Fruit fly (Drosophila melanogaster) whole organism, embryonic: ENCODE measurements around the gene CG32188.

Experiments used
- CG10366 ChIP-seq: fragments of 200-800 bp; sonication (Bioruptor generic); IDR thresholded peaks from 2 replicates; pipeline ENCODE4 v1.3.6; 2022; ENCODE audit warnings: missing biosample characterization, missing genetic modification characterization
- CG11085 ChIP-seq: fragments of 200-800 bp; sonication (Bioruptor generic); IDR thresholded peaks from 2 replicates; pipeline ENCODE4 v1.3.6; 2022; ENCODE audit warnings: missing biosample characterization, missing genetic modification characterization
- CG12155 ChIP-seq: fragments of 200-800 bp; sonication (Bioruptor generic); optimal IDR thresholded peaks from 3 replicates; lab custom pipeline; 2016; ENCODE audit warnings: missing biosample characterization, missing genetic modification characterization
- CG12659 ChIP-seq: fragments of 200-800 bp; sonication (Bioruptor generic); optimal IDR thresholded peaks from 3 replicates; lab custom pipeline; 2017; ENCODE audit warnings: mild to moderate bottlenecking, missing biosample characterization, missing genetic modification reagents, missing genetic modification characterization
- CG13287 ChIP-seq: fragments of 200-800 bp; sonication (Bioruptor generic); IDR thresholded peaks from 2 replicates; pipeline ENCODE4 v1.3.6; 2022; ENCODE audit warnings: missing biosample characterization, missing genetic modification characterization; ENCODE audit not compliant: partially characterized antibody
- CG14050 ChIP-seq: fragments of 200-800 bp; sonication (Bioruptor generic); IDR thresholded peaks from 3 replicates; pipeline ENCODE4 v1.3.6; 2022; ENCODE audit warnings: missing biosample characterization, missing genetic modification characterization
- CG1602 ChIP-seq: fragments of 200-800 bp; sonication (Bioruptor generic); optimal IDR thresholded peaks from 3 replicates; lab custom pipeline; 2016; ENCODE audit warnings: missing biosample characterization, missing genetic modification characterization
- CG1647 ChIP-seq: fragments of 200-800 bp; sonication (Bioruptor generic); optimal IDR thresholded peaks from 3 replicates; lab custom pipeline; 2016; ENCODE audit warnings: missing biosample characterization, missing genetic modification characterization
- CG18764 ChIP-seq: fragments of 200-800 bp; sonication (Bioruptor generic); optimal IDR thresholded peaks from 3 replicates; lab custom pipeline; 2016; ENCODE audit warnings: missing biosample characterization, missing genetic modification characterization
- CG2129 ChIP-seq: fragments of 200-800 bp; sonication (Bioruptor generic); IDR thresholded peaks from 2 replicates; pipeline ENCODE4 v1.3.6; 2022; ENCODE audit warnings: missing biosample characterization, missing genetic modification characterization; ENCODE audit not compliant: partially characterized antibody
- CG2889 ChIP-seq: fragments of 200-800 bp; sonication (Bioruptor generic); IDR thresholded peaks from 3 replicates; pipeline ENCODE4 v1.3.6; 2022; ENCODE audit warnings: missing biosample characterization, missing genetic modification characterization
- CG33557 ChIP-seq: fragments of 200-800 bp; sonication (Bioruptor generic); optimal IDR thresholded peaks from 2 replicates; lab custom pipeline; 2019; ENCODE audit warnings: missing biosample characterization, mild to moderate bottlenecking, missing genetic modification characterization, moderate library complexity
- CG34224 ChIP-seq: fragments of 200-800 bp; sonication (Bioruptor generic); IDR thresholded peaks from 3 replicates; pipeline ENCODE4 v1.3.6; 2022; ENCODE audit warnings: missing biosample characterization, missing genetic modification characterization; ENCODE audit not compliant: partially characterized antibody
- CG4820 ChIP-seq: fragments of 200-800 bp; sonication (Bioruptor generic); optimal IDR thresholded peaks from 3 replicates; lab custom pipeline; 2016; ENCODE audit warnings: missing biosample characterization, missing genetic modification characterization
- CG7987 ChIP-seq: fragments of 200-800 bp; sonication (Bioruptor generic); optimal IDR thresholded peaks from 2 replicates; lab custom pipeline; 2018; ENCODE audit warnings: missing biosample characterization, mild to moderate bottlenecking, missing genetic modification characterization, moderate library complexity
- CG8924 ChIP-seq: fragments of 200-800 bp; optimal IDR thresholded peaks from 3 replicates; lab custom pipeline; 2019; ENCODE audit warnings: missing biosample characterization, mild to moderate bottlenecking, missing genetic modification characterization, moderate library complexity
- Camta ChIP-seq: fragments of 200-800 bp; sonication (Bioruptor generic); optimal IDR thresholded peaks from 2 replicates; lab custom pipeline; 2016; ENCODE audit warnings: missing biosample characterization, missing genetic modification characterization
- CrebB ChIP-seq: fragments of 200-800 bp; sonication (Bioruptor generic); optimal IDR thresholded peaks from 3 replicates; lab custom pipeline; 2018; ENCODE audit warnings: missing biosample characterization, mild to moderate bottlenecking, missing genetic modification characterization
- GATAe ChIP-seq: fragments of 200-800 bp; sonication (Bioruptor generic); conservative IDR thresholded peaks from 2 replicates; pipeline ENCODE4 v1.3.6; 2022; ENCODE audit warnings: missing biosample characterization, missing genetic modification characterization
- Hsf ChIP-seq: fragments of 200-800 bp; sonication (Bioruptor generic); optimal IDR thresholded peaks from 3 replicates; lab custom pipeline; 2016; ENCODE audit warnings: missing biosample characterization, missing genetic modification characterization
- MTF-1 ChIP-seq: fragments of 200-800 bp; sonication (Bioruptor generic); optimal IDR thresholded peaks from 2 replicates; lab custom pipeline; 2018; ENCODE audit warnings: missing biosample characterization, mild to moderate bottlenecking, missing genetic modification characterization, borderline replicate concordance
- Myb ChIP-seq: fragments of 200-800 bp; sonication (Bioruptor generic); optimal IDR thresholded peaks from 2 replicates; lab custom pipeline; 2016; ENCODE audit warnings: missing biosample characterization, missing genetic modification characterization
- NfI ChIP-seq: fragments of 200-800 bp; sonication (Bioruptor generic); optimal IDR thresholded peaks from 3 replicates; lab custom pipeline; 2018; ENCODE audit warnings: missing biosample characterization, mild to moderate bottlenecking, missing genetic modification characterization, moderate library complexity
- Ptx1 ChIP-seq: fragments of 200-800 bp; sonication (Bioruptor generic); IDR thresholded peaks from 2 replicates; pipeline ENCODE4 v1.3.6; 2022; ENCODE audit warnings: missing biosample characterization, missing genetic modification characterization
- Rfx ChIP-seq: fragments of 200-800 bp; sonication (Bioruptor generic); IDR thresholded peaks from 2 replicates; pipeline ENCODE4 v1.3.6; 2022; ENCODE audit warnings: missing biosample characterization, missing genetic modification characterization
- Scr ChIP-seq: fragments of 200-800 bp; sonication (Bioruptor generic); IDR thresholded peaks from 2 replicates; pipeline ENCODE4 v1.3.6; 2022; ENCODE audit warnings: missing biosample characterization, missing genetic modification characterization; ENCODE audit not compliant: partially characterized antibody
- Sry-β ChIP-seq: fragments of 200-800 bp; sonication (Bioruptor generic); optimal IDR thresholded peaks from 2 replicates; lab custom pipeline; 2018; ENCODE audit warnings: missing biosample characterization, mild to moderate bottlenecking, missing genetic modification characterization, moderate library complexity
- Stat92E ChIP-seq, 3 experiments: fragments of >200 bp in 2 of 3; fragments of 200-800 bp in 1 of 3; sonication (Bioruptor generic) in 1 of 3; optimal IDR thresholded peaks; 2 replicates each; lab custom pipeline; 2017 to 2019; ENCODE audit warnings: missing biosample characterization in 3 of 3, missing genetic modification characterization in 3 of 3, mild to moderate bottlenecking in 1 of 3, moderate library complexity in 1 of 3
- Tbp ChIP-seq: fragments of >200 bp; optimal IDR thresholded peaks from 2 replicates; lab custom pipeline; 2018; ENCODE audit warnings: missing biosample characterization, missing genetic modification characterization
- Vsx1 ChIP-seq: fragments of 200-800 bp; sonication (Bioruptor generic); optimal IDR thresholded peaks from 2 replicates; lab custom pipeline; 2017; ENCODE audit warnings: missing biosample characterization, mild to moderate bottlenecking, missing genetic modification characterization, missing genetic modification reagents
- al ChIP-seq: fragments of 200-800 bp; sonication (Bioruptor generic); IDR thresholded peaks from 2 replicates; pipeline ENCODE4 v1.3.6; 2022; ENCODE audit warnings: missing biosample characterization, missing genetic modification characterization
- bbx ChIP-seq: fragments of 200-800 bp; sonication (Bioruptor generic); IDR thresholded peaks from 2 replicates; pipeline ENCODE4 v1.3.6; 2022; ENCODE audit warnings: missing biosample characterization, missing genetic modification characterization; ENCODE audit not compliant: partially characterized antibody
- en ChIP-seq: fragments of 200-800 bp; sonication (Bioruptor generic); optimal IDR thresholded peaks from 2 replicates; lab custom pipeline; 2016; ENCODE audit warnings: missing biosample characterization, missing genetic modification characterization
- fd3F ChIP-seq: fragments of 200-800 bp; sonication (Bioruptor generic); optimal IDR thresholded peaks from 2 replicates; lab custom pipeline; 2018; ENCODE audit warnings: missing biosample characterization, mild to moderate bottlenecking, missing genetic modification characterization, moderate library complexity
- fu2 ChIP-seq: fragments of 200-800 bp; sonication (Bioruptor generic); optimal IDR thresholded peaks from 2 replicates; lab custom pipeline; 2016; ENCODE audit warnings: missing biosample characterization, missing genetic modification characterization
- hb ChIP-seq: fragments of 200-800 bp; sonication (Bioruptor generic); IDR thresholded peaks from 3 replicates; pipeline ENCODE4 v1.3.6; 2022; ENCODE audit warnings: missing biosample characterization, missing genetic modification characterization; ENCODE audit not compliant: partially characterized antibody
- hkb ChIP-seq, 2 experiments: fragments of 200-800 bp in 1 of 2; fragments of >200 bp in 1 of 2; sonication (Bioruptor generic) in 1 of 2; IDR thresholded peaks in 1 of 2; optimal IDR thresholded peaks in 1 of 2; 2 replicates each; pipeline versions ENCODE4 v1.3.6 to Lab custom; 2017 to 2022; ENCODE audit warnings: missing biosample characterization in 1 of 2, missing genetic modification characterization in 1 of 2
- ind ChIP-seq: fragments of 200-800 bp; sonication (Bioruptor generic); optimal IDR thresholded peaks from 3 replicates; lab custom pipeline; 2016; ENCODE audit warnings: missing biosample characterization, missing genetic modification characterization
- lilli ChIP-seq: fragments of 200-800 bp; sonication (Bioruptor generic); optimal IDR thresholded peaks from 3 replicates; lab custom pipeline; 2016; ENCODE audit warnings: missing biosample characterization, missing genetic modification characterization
- luna ChIP-seq: fragments of 200-800 bp; sonication (Bioruptor generic); optimal IDR thresholded peaks from 2 replicates; lab custom pipeline; 2016; ENCODE audit warnings: missing biosample characterization, missing genetic modification characterization
- mirr ChIP-seq: fragments of 200-800 bp; sonication (Bioruptor generic); optimal IDR thresholded peaks from 3 replicates; lab custom pipeline; 2018; ENCODE audit warnings: missing biosample characterization, mild to moderate bottlenecking, missing genetic modification characterization
- nerfin-1 ChIP-seq: fragments of 200-800 bp; sonication (Bioruptor generic); optimal IDR thresholded peaks from 3 replicates; lab custom pipeline; 2019; ENCODE audit warnings: missing biosample characterization, mild to moderate bottlenecking, missing genetic modification characterization, moderate library complexity
- otp ChIP-seq: fragments of 200-800 bp; sonication (Bioruptor generic); IDR thresholded peaks from 3 replicates; pipeline ENCODE4, ENCODE4 v1.3.6; 2022; ENCODE audit warnings: missing biosample characterization, missing genetic modification characterization
- psq ChIP-seq: fragments of 200-800 bp; sonication (Bioruptor generic); optimal IDR thresholded peaks from 2 replicates; lab custom pipeline; 2017; ENCODE audit warnings: missing biosample characterization, missing genetic modification characterization
- pum ChIP-seq: fragments of 200-800 bp; sonication (Bioruptor generic); optimal IDR thresholded peaks from 2 replicates; lab custom pipeline; 2016; ENCODE audit warnings: missing biosample characterization, missing genetic modification characterization
- sc ChIP-seq, 3 experiments: fragments of >200 bp in 2 of 3; fragments of 200-800 bp in 1 of 3; sonication (Bioruptor generic) in 1 of 3; optimal IDR thresholded peaks; 2 replicates in 2 of 3; 3 replicates in 1 of 3; lab custom pipeline; 2017; ENCODE audit warnings: mild to moderate bottlenecking in 1 of 3, missing biosample characterization in 1 of 3, missing genetic modification characterization in 1 of 3, missing genetic modification reagents in 1 of 3
- slbo ChIP-seq: fragments of 200-800 bp; sonication (Bioruptor generic); IDR thresholded peaks from 2 replicates; pipeline ENCODE4 v1.3.6; 2022; ENCODE audit warnings: missing biosample characterization, missing genetic modification characterization
- unpg ChIP-seq: fragments of 200-800 bp; sonication (Bioruptor generic); optimal IDR thresholded peaks from 3 replicates; lab custom pipeline; 2018; ENCODE audit warnings: missing biosample characterization, mild to moderate bottlenecking, missing genetic modification characterization, moderate library complexity
- vvl ChIP-seq: fragments of 200-800 bp; sonication (Bioruptor generic); IDR thresholded peaks from 2 replicates; pipeline ENCODE4 v1.3.6; 2022; ENCODE audit warnings: missing biosample characterization, missing genetic modification characterization

Gene CG32188

DNA sequence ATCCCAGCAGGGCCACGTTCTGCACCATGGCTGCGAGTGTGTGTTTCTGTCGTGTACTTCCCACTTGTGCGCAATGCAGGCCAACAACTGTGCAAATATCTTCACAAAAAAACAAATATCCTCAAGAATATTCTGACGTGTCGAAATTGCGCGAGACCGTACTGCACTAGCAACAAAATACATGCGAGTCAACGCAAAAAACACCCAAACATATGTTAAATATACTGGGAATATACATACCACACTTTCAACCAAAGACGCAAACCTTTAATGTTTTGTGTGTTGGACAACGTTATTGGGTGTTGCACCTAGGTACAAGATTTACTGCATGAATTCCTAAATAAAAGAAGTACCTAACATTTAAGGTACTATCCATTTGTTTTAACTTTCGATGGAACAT is 31.3 kb downstream of the CG32188 start, which contains the start of gene NUCB1 (continued):
- TF ChIP-seq CrebB (tag; lab: Kevin White, UChicago): peak; percentile 12
- no peak for TF ChIP-seq GATAe (GFP tag; lab: Robert Waterston, UW)
- no peak for TF ChIP-seq otp
- peak; percentile 33 for TF ChIP-seq mirr
- TF ChIP-seq CG12659 (GFP tag; lab: Kevin White, UChicago): peak; percentile 63
- peak; percentile 40 for TF ChIP-seq ind (GFP tag; lab: Kevin White, UChicago)
- TF ChIP-seq Vsx1 (GFP tag; lab: Kevin White, UChicago): no peak
- peak; percentile 31 for TF ChIP-seq CG1647 (GFP tag; lab: Kevin White, UChicago)
- peak; percentile 7 for TF ChIP-seq CG4820 (GFP tag; lab: Kevin White, UChicago)
- TF ChIP-seq CG7987: peak; percentile 16
- no peak for TF ChIP-seq CG14050 (GFP tag; lab: Robert Waterston, UW)
- peak; percentile 37 for TF ChIP-seq Hsf (GFP tag; lab: Kevin White, UChicago)
- peak; percentile 5 for TF ChIP-seq pum (GFP tag; lab: Kevin White, UChicago)
- no peak for TF ChIP-seq CG11085
- TF ChIP-seq fd3F (GFP tag; lab: Kevin White, UChicago): peak; percentile 33
- no peak for TF ChIP-seq hkb (optimal IDR thresholded peaks at IDR 0.05; lab: Kevin White, UChicago)
- peak; percentile 36; the same call in 1 of the 2 replicates for TF ChIP-seq hkb (GFP tag; IDR thresholded peaks at IDR 0.05; lab: Robert Waterston, UW)
- no peak for TF ChIP-seq hb (GFP tag; lab: Robert Waterston, UW)
- peak; percentile 15 for TF ChIP-seq Camta (GFP tag; lab: Kevin White, UChicago)
- TF ChIP-seq MTF-1 (GFP tag; lab: Kevin White, UChicago): peak; percentile 36
- TF ChIP-seq bbx (GFP tag; lab: Robert Waterston, UW): no peak; the same call in 1 of the 2 replicates
- no peak for TF ChIP-seq Tbp (GFP tag; lab: Kevin White, UChicago)
- TF ChIP-seq Ptx1 (GFP tag; lab: Robert Waterston, UW): peak; percentile 38
- TF ChIP-seq NfI (GFP tag; lab: Kevin White, UChicago): peak; percentile 64
- peak; percentile 56; the same call in 1 of the 2 replicates for TF ChIP-seq CG13287 (GFP tag; lab: Robert Waterston, UW)
- TF ChIP-seq luna (GFP tag; lab: Kevin White, UChicago): peak; percentile 26
- peak; percentile 45 for TF ChIP-seq vvl (GFP tag; lab: Robert Waterston, UW)
- TF ChIP-seq Scr: 0 out of 2 replicates have a peak, but pooled peaks have one; percentile 2
- TF ChIP-seq al (GFP tag; lab: Robert Waterston, UW): no peak
- no peak for TF ChIP-seq unpg (GFP tag; lab: Kevin White, UChicago)
- TF ChIP-seq Rfx (GFP tag; lab: Robert Waterston, UW): peak; percentile 68
- TF ChIP-seq CG2889 (GFP tag; lab: Robert Waterston, UW): no peak
- peak; percentile 23 for TF ChIP-seq Sry-β (GFP tag; lab: Kevin White, UChicago)
- peak in 1 of 3 experiments; percentile 23 for TF ChIP-seq Stat92E (GFP tag; optimal IDR thresholded peaks at IDR 0.05; lab: Kevin White, UChicago)
- peak; percentile 48 for TF ChIP-seq fu2 (GFP tag; lab: Kevin White, UChicago)
- peak; percentile 11 for TF ChIP-seq CG12155 (GFP tag; lab: Kevin White, UChicago)
- TF ChIP-seq CG33557 (GFP tag; lab: Kevin White, UChicago): peak; percentile 25
- TF ChIP-seq CG1602 (GFP tag; lab: Kevin White, UChicago): peak; percentile 20
- TF ChIP-seq slbo: peak; percentile 58
- no peak for TF ChIP-seq CG2129 (GFP tag; lab: Robert Waterston, UW)
- TF ChIP-seq nerfin-1 (tag; lab: Kevin White, UChicago): peak; percentile 80
- TF ChIP-seq psq: no peak
- TF ChIP-seq lilli (GFP tag; lab: Kevin White, UChicago): peak; percentile 56
- no peak for TF ChIP-seq CG18764
- peak; percentile 60 for TF ChIP-seq Myb (GFP tag; lab: Kevin White, UChicago)
- peak; percentile 12; the same call in 1 of the 2 replicates for TF ChIP-seq CG10366 (GFP tag; lab: Robert Waterston, UW)
- TF ChIP-seq CG8924 (tag; lab: Kevin White, UChicago): peak; percentile 48
- TF ChIP-seq sc (optimal IDR thresholded peaks at IDR 0.05; lab: Kevin White, UChicago): no peak
- TF ChIP-seq sc (GFP tag; optimal IDR thresholded peaks at IDR 0.05; lab: Kevin White, UChicago): no peak
- TF ChIP-seq CG34224: peak; percentile 21; the same call in 1 of the 3 replicates
- no peak for TF ChIP-seq en (GFP tag; lab: Kevin White, UChicago)
